Fruit fly (Drosophila melanogaster) whole organism, pupa: Measurements from ENCODE around the gene Argk1.

Experiments used
- CG10348 ChIP-seq: fragments of 200-800 bp; sonication (Bioruptor generic); IDR thresholded peaks from 2 replicates; pipeline ENCODE4 v1.3.6; 2022; ENCODE audit warnings: missing biosample characterization, missing genetic modification characterization
- CG12605 ChIP-seq: fragments of 200-800 bp; sonication (Bioruptor generic); IDR thresholded peaks from 2 replicates; pipeline ENCODE4 v1.3.6; 2022; ENCODE audit warnings: missing biosample characterization, missing genetic modification characterization
- CG13204 ChIP-seq: fragments of 200-800 bp; sonication (Bioruptor generic); optimal IDR thresholded peaks from 2 replicates; lab custom pipeline; 2018; ENCODE audit warnings: missing biosample characterization, mild to moderate bottlenecking, missing genetic modification characterization, moderate library complexity
- CG14655 ChIP-seq: fragments of 200-800 bp; sonication (Bioruptor generic); optimal IDR thresholded peaks from 3 replicates; lab custom pipeline; 2017; ENCODE audit warnings: mild to moderate bottlenecking, missing biosample characterization, missing genetic modification reagents, missing genetic modification characterization
- CG15710 ChIP-seq: fragments of 200-800 bp; sonication (Bioruptor generic); optimal IDR thresholded peaks from 2 replicates; lab custom pipeline; 2018; ENCODE audit warnings: missing biosample characterization, mild to moderate bottlenecking, missing genetic modification characterization, moderate library complexity
- CG17806 ChIP-seq: fragments of 200-800 bp; sonication (Bioruptor generic); optimal IDR thresholded peaks from 2 replicates; lab custom pipeline; 2018; ENCODE audit warnings: missing biosample characterization, mild to moderate bottlenecking, missing genetic modification characterization, moderate library complexity
- CG32121 ChIP-seq: fragments of 200-800 bp; sonication (Bioruptor generic); IDR thresholded peaks from 2 replicates; pipeline ENCODE4 v1.3.6; 2022; ENCODE audit warnings: missing biosample characterization, missing genetic modification characterization
- CG34367 ChIP-seq: fragments of 200-800 bp; sonication (Bioruptor generic); optimal IDR thresholded peaks from 2 replicates; lab custom pipeline; 2018; ENCODE audit warnings: missing biosample characterization, mild to moderate bottlenecking, missing genetic modification characterization
- CG4496 ChIP-seq: fragments of 200-800 bp; sonication (Bioruptor generic); IDR thresholded peaks from 3 replicates; pipeline ENCODE4 v1.3.6; 2022; ENCODE audit warnings: missing biosample characterization, missing genetic modification characterization
- CG8159 ChIP-seq: fragments of 200-800 bp; sonication (Bioruptor generic); optimal IDR thresholded peaks from 3 replicates; lab custom pipeline; 2018; ENCODE audit warnings: missing biosample characterization, mild to moderate bottlenecking, missing genetic modification characterization, moderate library complexity
- CG8301 ChIP-seq: fragments of 200-800 bp; sonication (Bioruptor generic); optimal IDR thresholded peaks from 2 replicates; lab custom pipeline; 2018; ENCODE audit warnings: missing biosample characterization, mild to moderate bottlenecking, missing genetic modification characterization
- CG9948 ChIP-seq: fragments of 200-800 bp; sonication (Bioruptor generic); optimal IDR thresholded peaks from 2 replicates; lab custom pipeline; 2018; ENCODE audit warnings: missing biosample characterization, mild to moderate bottlenecking, missing genetic modification characterization, moderate library complexity
- D1 ChIP-seq: fragments of 200-800 bp; sonication (Bioruptor generic); optimal IDR thresholded peaks from 2 replicates; lab custom pipeline; 2018; ENCODE audit warnings: missing biosample characterization, mild to moderate bottlenecking, missing genetic modification characterization, moderate library complexity
- EcR ChIP-seq: fragments of 200-800 bp; sonication (Bioruptor generic); optimal IDR thresholded peaks from 3 replicates; lab custom pipeline; 2019; ENCODE audit warnings: missing biosample characterization, missing genetic modification characterization, mild to moderate bottlenecking, moderate library complexity, missing genetic modification reagents
- Ets98B ChIP-seq: fragments of 200-800 bp; sonication (Bioruptor generic); IDR thresholded peaks from 2 replicates; pipeline ENCODE4 v1.3.6; 2022; ENCODE audit warnings: missing biosample characterization, missing genetic modification characterization
- Pif1A ChIP-seq: fragments of 200-800 bp; sonication (Bioruptor generic); optimal IDR thresholded peaks from 3 replicates; lab custom pipeline; 2016; ENCODE audit warnings: missing biosample characterization, missing genetic modification characterization
- Pif1B ChIP-seq: fragments of 200-800 bp; sonication (Bioruptor generic); optimal IDR thresholded peaks from 3 replicates; lab custom pipeline; 2016; ENCODE audit warnings: missing biosample characterization, missing genetic modification characterization
- Snoo ChIP-seq: fragments of 200-800 bp; sonication (Bioruptor generic); optimal IDR thresholded peaks from 3 replicates; lab custom pipeline; 2017; ENCODE audit warnings: missing biosample characterization, mild to moderate bottlenecking, missing genetic modification characterization, inconsistent platforms
- fd96Ca ChIP-seq: fragments of 200-800 bp; sonication (Bioruptor generic); IDR thresholded peaks from 3 replicates; pipeline ENCODE4 v1.3.6; 2022; ENCODE audit warnings: missing biosample characterization, missing genetic modification characterization
- gl ChIP-seq: fragments of 200-800 bp; sonication (Bioruptor generic); optimal IDR thresholded peaks from 2 replicates; lab custom pipeline; 2018; ENCODE audit warnings: missing biosample characterization, mild to moderate bottlenecking, missing genetic modification characterization
- rn ChIP-seq: fragments of 200-800 bp; sonication (Bioruptor generic); IDR thresholded peaks from 2 replicates; pipeline ENCODE4 v1.3.6; 2022; ENCODE audit warnings: missing biosample characterization, missing genetic modification characterization

Gene Argk1

DNA sequence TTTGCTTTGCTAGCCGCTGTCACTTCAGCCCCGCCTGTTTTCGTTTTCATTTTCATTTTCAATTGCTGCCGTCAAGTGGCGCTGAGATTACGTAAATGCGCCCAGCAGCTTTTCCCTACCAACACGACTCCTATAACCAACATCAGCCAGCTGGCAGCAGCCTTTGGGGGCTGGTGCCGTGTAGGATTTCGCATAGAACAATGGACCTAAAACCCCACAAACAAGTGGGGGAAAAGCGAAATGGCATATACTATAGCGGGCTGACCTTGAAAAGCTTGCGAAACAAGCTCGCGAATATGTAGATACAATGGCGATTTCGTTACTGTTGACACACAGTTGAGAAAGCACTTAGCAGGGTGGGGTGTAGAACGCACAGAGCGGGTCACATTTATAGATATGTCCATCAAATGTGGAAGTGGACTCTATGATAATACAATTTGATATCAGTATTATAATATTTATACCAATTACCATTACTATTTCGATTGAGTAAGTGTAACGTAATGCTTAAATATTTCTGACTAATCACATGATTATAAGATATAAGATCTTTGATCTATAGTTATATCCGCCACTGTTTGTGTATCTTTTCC, 6.1 kb downstream of the Argk1 start:
- TF ChIP-seq Ets98B (GFP tag; lab: Robert Waterston, UW), result no peak
- TF ChIP-seq CG17806 (tag; lab: Kevin White, UChicago), result no peak
- TF ChIP-seq CG13204 (GFP tag; lab: Kevin White, UChicago), result no peak
- no peak for TF ChIP-seq CG14655
- no peak for TF ChIP-seq Pif1A (GFP tag; lab: Kevin White, UChicago)
- TF ChIP-seq CG10348 (GFP tag; lab: Robert Waterston, UW), result no peak
- TF ChIP-seq CG9948 (tag; lab: Kevin White, UChicago), result no peak
- TF ChIP-seq CG8301, result no peak
- peak; percentile 16 for TF ChIP-seq CG15710 (tag; lab: Kevin White, UChicago)
- no peak for TF ChIP-seq gl (tag; lab: Kevin White, UChicago)
- peak; percentile 11 for TF ChIP-seq CG8159 (tag; lab: Kevin White, UChicago)
- no peak for TF ChIP-seq Pif1B
- no peak for TF ChIP-seq D1 (tag; lab: Kevin White, UChicago)
- TF ChIP-seq Snoo (tag; lab: Kevin White, UChicago), result no peak
- peak; percentile 7 for TF ChIP-seq CG34367 (tag; lab: Kevin White, UChicago)
- TF ChIP-seq EcR (GFP tag; lab: Kevin White, UChicago), result no peak
- TF ChIP-seq CG12605 (GFP tag; lab: Robert Waterston, UW), result no peak

DNA sequence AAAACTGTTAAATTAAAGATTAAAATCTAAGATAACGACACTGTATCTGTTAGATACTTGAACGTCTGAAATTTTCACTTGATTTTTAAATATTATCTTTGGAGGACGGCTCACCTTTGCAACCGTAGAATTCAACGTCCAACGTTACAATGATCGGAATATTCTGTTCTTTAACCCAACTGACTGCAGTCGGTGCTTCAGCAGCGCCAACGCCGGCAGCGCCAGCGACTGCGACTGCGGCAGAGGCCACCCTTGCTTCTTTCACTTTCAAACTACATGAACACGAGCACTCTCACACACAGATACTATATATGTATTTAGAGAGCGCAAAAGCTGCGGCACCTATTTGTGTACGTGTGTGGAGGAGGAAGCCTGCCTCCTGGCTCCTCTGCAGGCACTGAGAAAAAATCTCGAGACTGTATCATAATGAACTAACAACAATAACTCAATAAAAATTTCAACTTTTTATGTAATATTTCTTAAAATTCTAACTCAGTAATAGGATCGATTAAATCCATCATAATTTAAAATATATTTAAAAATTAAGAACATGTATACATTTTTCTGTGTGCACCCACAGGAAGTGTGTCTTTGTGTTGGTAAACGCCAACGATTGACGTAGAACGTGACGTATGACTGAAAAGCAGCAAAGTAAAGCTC, 8.3 kb downstream of the Argk1 start:
- TF ChIP-seq Pif1B (peak; percentile 97), CG15710 (tag; lab: Kevin White, UChicago) (peak; percentile 99), CG17806 (tag; lab: Kevin White, UChicago) (peak; percentile 98), EcR (GFP tag; lab: Kevin White, UChicago) (peak; percentile 57), CG13204 (GFP tag; lab: Kevin White, UChicago) (peak; percentile 90), CG10348 (GFP tag; lab: Robert Waterston, UW) (peak; percentile 78), CG12605 (GFP tag; lab: Robert Waterston, UW) (peak; percentile 94), CG32121 (GFP tag; lab: Robert Waterston, UW) (peak; percentile 97), fd96Ca (GFP tag; lab: Robert Waterston, UW) (peak; percentile 96), Ets98B (GFP tag; lab: Robert Waterston, UW) (peak; percentile 95), CG4496 (peak; percentile 97), Snoo (tag; lab: Kevin White, UChicago) (peak; percentile 94), CG34367 (tag; lab: Kevin White, UChicago) (peak; percentile 96), CG8159 (tag; lab: Kevin White, UChicago) (peak; percentile 99), CG8301 (peak; percentile 95), D1 (tag; lab: Kevin White, UChicago) (peak; percentile 93), gl (tag; lab: Kevin White, UChicago) (peak; percentile 93), CG9948 (tag; lab: Kevin White, UChicago) (peak; percentile 98), rn (GFP tag; lab: Robert Waterston, UW) (peak; percentile 95), Pif1A (GFP tag; lab: Kevin White, UChicago) (peak; percentile 93), CG14655 (peak; percentile 98)

- 0 out of 2 replicates have a peak, but pooled peaks have one; percentile 40 for TF ChIP-seq CG12605 (GFP tag; lab: Robert Waterston, UW)
- TF ChIP-seq CG10348 (GFP tag; lab: Robert Waterston, UW), result no peak
- peak; percentile 23; the same call in 1 of the 2 replicates for TF ChIP-seq Ets98B (GFP tag; lab: Robert Waterston, UW)
- TF ChIP-seq D1 (tag; lab: Kevin White, UChicago), result no peak
- TF ChIP-seq CG32121 (GFP tag; lab: Robert Waterston, UW), result peak; percentile 51; the same call in 1 of the 2 replicates
- TF ChIP-seq EcR (GFP tag; lab: Kevin White, UChicago), result peak; percentile 90
- TF ChIP-seq CG8301, result no peak
- TF ChIP-seq CG9948 (tag; lab: Kevin White, UChicago), result no peak
- no peak for TF ChIP-seq CG15710 (tag; lab: Kevin White, UChicago)
- TF ChIP-seq gl (tag; lab: Kevin White, UChicago), result no peak
- TF ChIP-seq Snoo (tag; lab: Kevin White, UChicago), result peak; percentile 11
- peak; percentile 50 for TF ChIP-seq Pif1A (GFP tag; lab: Kevin White, UChicago)
- no peak for TF ChIP-seq Pif1B
- peak; percentile 92 for TF ChIP-seq CG13204 (GFP tag; lab: Kevin White, UChicago)
- no peak for TF ChIP-seq CG17806 (tag; lab: Kevin White, UChicago)
- TF ChIP-seq CG8159 (tag; lab: Kevin White, UChicago), result no peak
- peak; percentile 49; the same call in 1 of the 3 replicates for TF ChIP-seq CG4496
- TF ChIP-seq rn (GFP tag; lab: Robert Waterston, UW), result no peak
- TF ChIP-seq fd96Ca (GFP tag; lab: Robert Waterston, UW), result peak; percentile 48; the same call in 1 of the 3 replicates
Measured at dm6 chr3L:9055870-9056807, 9.7 kb downstream of the Argk1 start.

dm6 chr3L:9054822-9055407, 10.9 kb downstream of the Argk1 start:
- TF ChIP-seq Snoo (tag; lab: Kevin White, UChicago) (no peak), CG17806 (tag; lab: Kevin White, UChicago) (no peak), CG10348 (GFP tag; lab: Robert Waterston, UW) (no peak), CG12605 (GFP tag; lab: Robert Waterston, UW) (no peak), fd96Ca (GFP tag; lab: Robert Waterston, UW) (no peak), CG9948 (tag; lab: Kevin White, UChicago) (no peak), CG34367 (tag; lab: Kevin White, UChicago) (no peak), Pif1A (GFP tag; lab: Kevin White, UChicago) (no peak)
